Worm (Caenorhabditis elegans) whole organism, midembryonic: ENCODE data around the gene clec-147.

Experiments used
- T22C8.4 ChIP-seq: fragments of 200-800 bp; sonication (Bioruptor generic); IDR thresholded peaks from 2 replicates; pipeline ENCODE4 v1.3.6; 2022; ENCODE audit warnings: missing genetic modification characterization, missing compliant biosample characterization
- cog-1 ChIP-seq: sonication (generic microtip); optimal IDR thresholded peaks from 2 replicates; lab custom pipeline; 2016; ENCODE audit warnings: missing genetic modification characterization, missing compliant biosample characterization
- flt-1 ChIP-seq: fragments of 200-800 bp; sonication (Bioruptor generic); IDR thresholded peaks from 2 replicates; pipeline ENCODE4 v1.3.6; 2022; ENCODE audit warnings: missing genetic modification characterization, missing compliant biosample characterization
- klf-2 ChIP-seq: fragments of 200-800 bp; sonication (Bioruptor generic); conservative IDR thresholded peaks from 2 replicates; pipeline ENCODE4 v1.3.6; 2022; ENCODE audit warnings: missing genetic modification reagents, missing genetic modification characterization, missing compliant biosample characterization
- med-1 ChIP-seq: sonication (generic microtip); optimal IDR thresholded peaks from 2 replicates; lab custom pipeline; 2017; ENCODE audit warnings: missing genetic modification characterization, mild to moderate bottlenecking, missing compliant biosample characterization, antibody characterized with exemption, missing genetic modification reagents; ENCODE audit not compliant: insufficient read depth
- ref-1 ChIP-seq: fragments of 200-800 bp; sonication (Bioruptor generic); conservative IDR thresholded peaks from 2 replicates; pipeline ENCODE4 v1.3.6; 2022; ENCODE audit warnings: missing genetic modification reagents, missing genetic modification characterization, missing compliant biosample characterization
- tab-1 ChIP-seq: fragments of 200-800 bp; sonication (Bioruptor generic); IDR thresholded peaks from 2 replicates; pipeline ENCODE4 v1.3.6; 2022; ENCODE audit warnings: missing genetic modification characterization, missing compliant biosample characterization
- ztf-23 ChIP-seq: fragments of 200-800 bp; sonication (Bioruptor generic); IDR thresholded peaks from 2 replicates; pipeline ENCODE4 v1.3.6; 2022; ENCODE audit warnings: missing genetic modification reagents, missing genetic modification characterization, missing compliant biosample characterization
- ztf-29 ChIP-seq: fragments of 200-800 bp; sonication (Bioruptor generic); IDR thresholded peaks from 2 replicates; pipeline ENCODE4 v1.3.6; 2022; ENCODE audit warnings: missing genetic modification reagents, missing genetic modification characterization, missing compliant biosample characterization

- TF ChIP-seq flt-1 = no peak
- no peak for TF ChIP-seq ref-1
- TF ChIP-seq klf-2 = no peak
- TF ChIP-seq T22C8.4 = no peak
- no peak for TF ChIP-seq med-1 (GFP tag; lab: Kevin White, UChicago)
- TF ChIP-seq ztf-23 (GFP tag; lab: Robert Waterston, UW) = no peak
- no peak for TF ChIP-seq tab-1 (GFP tag; lab: Robert Waterston, UW)
- no peak for TF ChIP-seq ztf-29 (GFP tag; lab: Robert Waterston, UW)
- no peak for TF ChIP-seq cog-1 (tag; lab: Kevin White, UChicago)
Observed at ce11 chrII:14578013-14578412, 40.4 kb upstream of the clec-147 start, which contains the start of gene nspb-7.
